Worm (Caenorhabditis elegans): Measurements from ENCODE around the gene C27A2.8.

DNA sequence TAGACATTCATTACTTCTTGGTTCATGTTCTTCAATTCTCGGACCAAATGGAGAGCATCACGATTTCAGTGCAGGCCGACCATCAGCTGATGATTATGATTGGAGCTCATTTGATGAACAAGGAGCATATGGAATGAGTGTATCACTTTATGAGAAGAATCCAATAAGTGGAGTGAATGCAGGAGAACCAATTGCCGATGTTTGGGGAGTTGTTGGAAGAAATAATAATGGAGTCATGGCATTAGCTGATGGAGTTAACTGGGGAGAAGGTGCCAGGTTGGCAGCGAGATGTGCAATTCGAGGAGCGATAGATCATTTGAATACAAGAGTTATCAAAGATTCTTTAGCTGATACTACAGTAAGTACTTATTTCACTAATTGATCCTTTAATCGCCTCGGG is 17.1 kb downstream of the C27A2.8 start:
- TF ChIP-seq him-1 (tag; optimal IDR thresholded peaks at IDR 0.05), result no peak
- no peak for TF ChIP-seq dao-5 (tag; optimal IDR thresholded peaks at IDR 0.05)
